Worm (Caenorhabditis elegans) whole organism, early embryonic: ENCODE measurements around the gene noca-1.

Experiments
- B0310.2 ChIP-seq: sonication (generic microtip); optimal IDR thresholded peaks from 2 replicates; lab custom pipeline; 2016; ENCODE audit warnings: mild to moderate bottlenecking, missing genetic modification characterization, missing compliant biosample characterization
- F13C5.2 ChIP-seq: sonication (generic microtip); optimal IDR thresholded peaks from 2 replicates; lab custom pipeline; 2017; ENCODE audit warnings: mild to moderate bottlenecking, missing genetic modification characterization, inconsistent platforms, missing compliant biosample characterization
- aly-1 ChIP-seq: sonication (generic microtip); optimal IDR thresholded peaks from 2 replicates; lab custom pipeline; 2016; ENCODE audit warnings: missing genetic modification characterization, missing compliant biosample characterization
- ama-1 ChIP-seq: fragments of 150-350 bp; optimal IDR thresholded peaks from 2 replicates; lab custom pipeline; 2014
- ceh-13 ChIP-seq: fragments of 200-800 bp; sonication (Bioruptor generic); optimal IDR thresholded peaks from 2 replicates; lab custom pipeline; 2018; ENCODE audit warnings: mild to moderate bottlenecking, missing genetic modification characterization, missing compliant biosample characterization
- ceh-36 ChIP-seq: sonication (generic microtip); optimal IDR thresholded peaks from 2 replicates; lab custom pipeline; 2016; ENCODE audit warnings: missing genetic modification characterization, inconsistent platforms, missing compliant biosample characterization
- ets-7 ChIP-seq: sonication (generic microtip); optimal IDR thresholded peaks from 2 replicates; lab custom pipeline; 2016; ENCODE audit warnings: missing genotype, missing genetic modification characterization, missing compliant biosample characterization
- flt-1 ChIP-seq: fragments of 200-800 bp; sonication (Bioruptor generic); IDR thresholded peaks from 2 replicates; pipeline ENCODE4 v1.3.6; 2022; ENCODE audit warnings: missing genetic modification characterization, missing compliant biosample characterization
- hmbx-1 ChIP-seq: sonication (generic microtip); optimal IDR thresholded peaks from 2 replicates; lab custom pipeline; 2016; ENCODE audit warnings: mild to moderate bottlenecking, missing genetic modification characterization, missing compliant biosample characterization
- pes-1 ChIP-seq: fragments of 200-800 bp; sonication (Bioruptor generic); IDR thresholded peaks from 2 replicates; pipeline ENCODE4 v1.3.6; 2022; ENCODE audit warnings: missing genetic modification reagents, missing genetic modification characterization, missing compliant biosample characterization
- scrt-1 ChIP-seq: fragments of 200-800 bp; sonication (Bioruptor generic); IDR thresholded peaks from 2 replicates; pipeline ENCODE4 v1.3.6; 2022; ENCODE audit warnings: missing genetic modification characterization, missing compliant biosample characterization
- tbx-37 ChIP-seq: fragments of 200-800 bp; sonication (Bioruptor generic); conservative IDR thresholded peaks from 2 replicates; pipeline ENCODE4 v1.3.6; 2022; ENCODE audit warnings: missing genetic modification reagents, missing genetic modification characterization, missing compliant biosample characterization
- tra-4 ChIP-seq: sonication (generic microtip); optimal IDR thresholded peaks from 2 replicates; lab custom pipeline; 2017; ENCODE audit warnings: missing genetic modification characterization, missing compliant biosample characterization

DNA sequence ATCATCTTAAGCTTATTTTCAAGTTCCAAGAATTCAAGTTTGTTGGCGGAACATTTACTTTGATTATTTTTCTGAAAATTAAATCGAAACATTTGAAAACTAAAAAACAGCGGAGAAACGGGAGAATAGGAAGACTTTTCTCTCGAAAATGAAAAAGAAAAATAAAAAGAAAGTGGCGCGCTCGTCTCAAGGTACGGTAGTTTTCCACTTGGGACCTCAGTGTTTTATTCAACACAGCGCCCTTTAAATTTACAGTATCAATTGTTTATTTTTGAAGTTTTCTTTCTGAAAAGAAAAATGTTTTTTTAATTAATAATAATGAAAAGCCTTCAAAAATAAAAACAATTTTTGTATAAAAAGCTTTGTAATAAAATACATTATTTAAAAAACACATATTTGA is 21.2 kb upstream of the noca-1 start:
- TF ChIP-seq ama-1 (lab: Kevin White, UChicago): no peak
- no peak for TF ChIP-seq ceh-13 (GFP tag; lab: Kevin White, UChicago)
- no peak for TF ChIP-seq pes-1 (GFP tag; lab: Robert Waterston, UW)
- no peak for TF ChIP-seq hmbx-1
- no peak for TF ChIP-seq tbx-37 (GFP tag; lab: Robert Waterston, UW)
- TF ChIP-seq tra-4 (tag; lab: Kevin White, UChicago): no peak
- TF ChIP-seq ceh-36: no peak
- no peak for TF ChIP-seq flt-1 (GFP tag; lab: Robert Waterston, UW)
- TF ChIP-seq ets-7: no peak
- TF ChIP-seq F13C5.2 (tag; lab: Kevin White, UChicago): no peak
- TF ChIP-seq aly-1: no peak
- TF ChIP-seq scrt-1 (GFP tag; lab: Robert Waterston, UW): no peak
- TF ChIP-seq B0310.2 (tag; lab: Kevin White, UChicago): no peak
